Fruit fly (Drosophila melanogaster): ENCODE measurements around the gene CG31465.

CG31465 gene

DNA sequence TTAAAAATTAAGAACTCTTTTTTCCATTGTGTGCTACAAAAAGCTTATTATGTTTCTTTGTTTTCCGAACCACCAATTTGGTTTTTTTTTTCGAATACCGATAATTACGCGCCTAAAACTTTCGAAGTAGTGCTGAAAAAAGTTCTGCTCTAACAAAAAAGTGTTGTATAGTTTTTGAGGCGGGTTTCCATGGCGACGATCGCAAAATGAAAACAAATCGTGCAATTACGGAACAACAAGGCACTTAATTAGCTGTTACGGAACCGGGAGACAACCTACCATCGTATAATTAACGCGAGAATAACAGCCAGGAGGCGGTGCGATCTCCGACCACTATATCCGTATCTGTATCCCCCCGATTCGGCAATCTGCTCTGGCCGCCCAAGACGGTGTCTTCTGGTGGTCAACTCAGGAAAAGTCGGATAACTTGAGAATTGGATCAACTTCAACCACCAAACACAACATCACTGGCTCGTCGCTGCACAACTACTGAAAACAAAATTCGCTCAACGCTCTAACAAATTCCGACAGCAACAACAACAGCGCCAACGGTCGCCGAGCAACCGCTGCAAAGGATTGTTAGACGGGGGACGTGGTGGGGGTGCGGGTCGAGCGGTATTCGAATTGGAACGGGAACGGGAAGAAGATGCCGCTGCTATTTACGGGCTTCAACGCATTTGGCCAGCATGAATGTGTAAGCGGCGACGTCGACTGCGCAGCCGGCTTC, 6.4 kb downstream of the CG31465 start, which contains the start of the genes CG6678 and dnd (continued):
- TF ChIP-seq CG2120 (GFP tag; optimal IDR thresholded peaks at IDR 0.05), result no peak
- no peak for TF ChIP-seq dmrt11E (tag; optimal IDR thresholded peaks at IDR 0.05)
- peak in 1 of 2 experiments; percentile 81 for TF ChIP-seq Pdp1 (GFP tag; optimal IDR thresholded peaks at IDR 0.05)
- TF ChIP-seq Vsx1 (GFP tag; optimal IDR thresholded peaks at IDR 0.05), result peak; percentile 91
- TF ChIP-seq exex (tag; optimal IDR thresholded peaks at IDR 0.05), result peak; percentile 56
- TF ChIP-seq CG30431 (GFP tag; optimal IDR thresholded peaks at IDR 0.05), result no peak
- TF ChIP-seq CG8944 (GFP tag; optimal IDR thresholded peaks at IDR 0.05), result no peak
- no peak for TF ChIP-seq CG4730 (GFP tag; IDR thresholded peaks at IDR 0.05)
- no peak for TF ChIP-seq CG30020 (tag; optimal IDR thresholded peaks at IDR 0.05)
- TF ChIP-seq CG2678 (tag; optimal IDR thresholded peaks at IDR 0.05), result no peak
- TF ChIP-seq Neu2 (GFP tag; optimal IDR thresholded peaks at IDR 0.05; ENCODE audit: borderline replicate concordance), result no peak
- no peak for TF ChIP-seq HLH3B (GFP tag; IDR thresholded peaks at IDR 0.05)
- no peak for TF ChIP-seq Nf-YC (tag; optimal IDR thresholded peaks at IDR 0.05)
- no peak for TF ChIP-seq B-H2 (GFP tag; optimal IDR thresholded peaks at IDR 0.05)
- TF ChIP-seq corto (GFP tag; optimal IDR thresholded peaks at IDR 0.05), result no peak
- TF ChIP-seq tap (tag; optimal IDR thresholded peaks at IDR 0.05), result no peak
- no peak for TF ChIP-seq Lhr (GFP tag; optimal IDR thresholded peaks at IDR 0.05)
- TF ChIP-seq Sry-δ (GFP tag; optimal IDR thresholded peaks at IDR 0.05), result peak; percentile 72
- no peak for TF ChIP-seq CG10274 (GFP tag; optimal IDR thresholded peaks at IDR 0.05)
- no peak for TF ChIP-seq shn (GFP tag; optimal IDR thresholded peaks at IDR 0.05)
- peak; percentile 97 for TF ChIP-seq Rfx (GFP tag; IDR thresholded peaks at IDR 0.05)
- no peak for TF ChIP-seq Hr39 (optimal IDR thresholded peaks at IDR 0.05)
- TF ChIP-seq CG14014 (GFP tag; IDR thresholded peaks at IDR 0.05), result no peak
- TF ChIP-seq wor (GFP tag; IDR thresholded peaks at IDR 0.05), result no peak
- no peak for TF ChIP-seq CG12236 (GFP tag; optimal IDR thresholded peaks at IDR 0.05)
- no peak for TF ChIP-seq CG34422 (GFP tag; IDR thresholded peaks at IDR 0.05)
- TF ChIP-seq ttk (GFP tag; IDR thresholded peaks at IDR 0.05), result no peak
- no peak for TF ChIP-seq Sin3A (optimal IDR thresholded peaks at IDR 0.05)
- no peak for TF ChIP-seq eyg (GFP tag; optimal IDR thresholded peaks at IDR 0.05)
- TF ChIP-seq Meics (GFP tag; optimal IDR thresholded peaks at IDR 0.05), result no peak
- TF ChIP-seq pan (optimal IDR thresholded peaks at IDR 0.05), result no peak
- TF ChIP-seq pan (GFP tag; optimal IDR thresholded peaks at IDR 0.05 in 1 of 2, IDR thresholded peaks at IDR 0.05 in 1 of 2), result no peak
- TF ChIP-seq CG31388 (GFP tag; optimal IDR thresholded peaks at IDR 0.05), result no peak
- no peak for TF ChIP-seq gcm2 (GFP tag; optimal IDR thresholded peaks at IDR 0.05)
- TF ChIP-seq CG10147 (GFP tag; optimal IDR thresholded peaks at IDR 0.05), result no peak
- TF ChIP-seq ATbp (GFP tag; optimal IDR thresholded peaks at IDR 0.05), result no peak
- no peak for TF ChIP-seq CG11504 (tag; optimal IDR thresholded peaks at IDR 0.05)
- TF ChIP-seq gem (tag; optimal IDR thresholded peaks at IDR 0.05), result no peak
- TF ChIP-seq pzg (GFP tag; optimal IDR thresholded peaks at IDR 0.05), result peak; percentile 35
- no peak for TF ChIP-seq Doc2 (GFP tag; IDR thresholded peaks at IDR 0.05)
- no peak for TF ChIP-seq wek (GFP tag; optimal IDR thresholded peaks at IDR 0.05)
- no peak for TF ChIP-seq CG14965 (GFP tag; optimal IDR thresholded peaks at IDR 0.05; ENCODE audit: borderline replicate concordance)
- TF ChIP-seq CG18011 (GFP tag; optimal IDR thresholded peaks at IDR 0.05), result no peak
- TF ChIP-seq CG31365 (tag; optimal IDR thresholded peaks at IDR 0.05), result peak; percentile 14
- no peak for TF ChIP-seq CG8359 (GFP tag; optimal IDR thresholded peaks at IDR 0.05; ENCODE audit: borderline replicate concordance)
- TF ChIP-seq CG10959 (GFP tag; IDR thresholded peaks at IDR 0.05), result no peak
- no peak for TF ChIP-seq CG17361 (GFP tag; IDR thresholded peaks at IDR 0.05)
- no peak for TF ChIP-seq CG15011 (GFP tag; optimal IDR thresholded peaks at IDR 0.05)
- TF ChIP-seq BtbVII (GFP tag; optimal IDR thresholded peaks at IDR 0.05), result no peak
- TF ChIP-seq Opbp (GFP tag; IDR thresholded peaks at IDR 0.05; ENCODE audit: partially characterized antibody), result no peak
